Worm (Caenorhabditis elegans) whole organism, L4 larva: ENCODE data around the gene elc-1.
"Not testable (repeated sequence)": the region's sequence is repeated elsewhere in the genome, so short reads cannot be mapped to it uniquely, and the experiment has no call there.

ENCODE experiments used
- Y105C5A.15 ChIP-seq: fragments of 200-800 bp; sonication (Bioruptor generic); IDR thresholded peaks from 2 replicates; pipeline ENCODE4 v1.3.6; 2022; ENCODE audit warnings: missing genetic modification characterization, missing compliant biosample characterization
- Y48G9A.11 ChIP-seq: fragments of 200-800 bp; sonication (Bioruptor generic); IDR thresholded peaks from 2 replicates; pipeline ENCODE4 v1.3.6; 2022; ENCODE audit warnings: missing genetic modification reagents, missing genetic modification characterization, missing compliant biosample characterization
- Y75B8A.6 ChIP-seq: fragments of 200-800 bp; sonication (Bioruptor generic); IDR thresholded peaks from 2 replicates; pipeline ENCODE4 v1.3.6; 2022; ENCODE audit warnings: missing genetic modification reagents, missing genetic modification characterization, missing compliant biosample characterization
- ZK546.5 ChIP-seq, 2 experiments: sonication (generic microtip); optimal IDR thresholded peaks; 2 replicates each; lab custom pipeline; 2017; ENCODE audit warnings: missing biosample characterization in 2 of 2, missing genetic modification characterization in 2 of 2
- aha-1 ChIP-seq: fragments of 150-350 bp; peaks from one replicate; lab custom pipeline; 2014; ENCODE audit warnings: missing biosample characterization, missing genetic modification characterization
- ceh-20 ChIP-seq: fragments of 200-800 bp; sonication (Bioruptor generic); IDR thresholded peaks from 2 replicates; pipeline ENCODE4 v1.3.6; 2022; ENCODE audit warnings: missing genetic modification reagents, missing genetic modification characterization, missing compliant biosample characterization
- ceh-32 ChIP-seq: sonication (generic microtip); optimal IDR thresholded peaks from 2 replicates; lab custom pipeline; 2016; ENCODE audit warnings: mild to moderate bottlenecking, missing genetic modification characterization, missing compliant biosample characterization; ENCODE audit not compliant: poor library complexity
- cey-2 ChIP-seq: sonication (generic microtip); optimal IDR thresholded peaks from 3 replicates; lab custom pipeline; 2017; ENCODE audit warnings: missing genetic modification characterization, mild to moderate bottlenecking, missing compliant biosample characterization, antibody characterized with exemption, borderline replicate concordance; ENCODE audit not compliant: insufficient read depth
- daf-16 ChIP-seq, 3 experiments: sonication (generic microtip); optimal IDR thresholded peaks; 2 replicates each; lab custom pipeline; 2016 to 2017; ENCODE audit warnings: missing genetic modification characterization in 3 of 3, missing genetic modification reagents in 3 of 3, mild to moderate bottlenecking in 2 of 3, missing compliant biosample characterization in 2 of 3, missing biosample characterization in 1 of 3, moderate library complexity in 1 of 3
- daf-8 ChIP-seq: fragments of 200-800 bp; sonication (Bioruptor generic); IDR thresholded peaks from 2 replicates; pipeline ENCODE4 v1.3.6; 2022; ENCODE audit warnings: missing genetic modification characterization, missing compliant biosample characterization
- dmd-6 ChIP-seq: fragments of 200-800 bp; sonication (Bioruptor generic); IDR thresholded peaks from 2 replicates; pipeline ENCODE4 v1.3.6; 2022; ENCODE audit warnings: missing genetic modification reagents, missing genetic modification characterization, missing compliant biosample characterization
- dmd-8 ChIP-seq: fragments of 200-800 bp; sonication (Bioruptor generic); IDR thresholded peaks from 2 replicates; pipeline ENCODE4 v1.3.6; 2022; ENCODE audit warnings: missing genetic modification characterization, missing compliant biosample characterization
- dmd-9 ChIP-seq: fragments of 200-800 bp; sonication (Bioruptor generic); IDR thresholded peaks from 2 replicates; pipeline ENCODE4 v1.3.6; 2022; ENCODE audit warnings: missing genetic modification reagents, missing genetic modification characterization, missing compliant biosample characterization
- dpl-1 ChIP-seq: fragments of 150-350 bp; optimal IDR thresholded peaks from 2 replicates; lab custom pipeline; 2014; ENCODE audit warnings: missing biosample characterization, missing genetic modification reagents, missing genetic modification characterization
- dve-1 ChIP-seq: sonication (generic microtip); optimal IDR thresholded peaks from 2 replicates; lab custom pipeline; 2017; ENCODE audit warnings: antibody characterized with exemption, mild to moderate bottlenecking, missing genetic modification characterization, missing compliant biosample characterization; ENCODE audit not compliant: insufficient read depth
- egl-43 ChIP-seq: fragments of 200-800 bp; sonication (Bioruptor generic); IDR thresholded peaks from 2 replicates; pipeline ENCODE4 v1.3.6; 2022; ENCODE audit warnings: missing genetic modification reagents, missing genetic modification characterization, missing compliant biosample characterization
- gei-8 ChIP-seq: fragments of 200-800 bp; sonication (Bioruptor generic); optimal IDR thresholded peaks from 2 replicates; lab custom pipeline; 2018; ENCODE audit warnings: mild to moderate bottlenecking, missing genetic modification characterization, missing compliant biosample characterization
- hlh-11 ChIP-seq: fragments of 200-800 bp; sonication (Bioruptor generic); optimal IDR thresholded peaks from 2 replicates; lab custom pipeline; 2018; ENCODE audit warnings: mild to moderate bottlenecking, missing genetic modification characterization, missing compliant biosample characterization
- lin-29 ChIP-seq: fragments of 200-800 bp; sonication (Bioruptor generic); IDR thresholded peaks from 2 replicates; pipeline ENCODE4 v1.3.6; 2022; ENCODE audit warnings: missing genetic modification reagents, missing genetic modification characterization, missing compliant biosample characterization
- lin-39 ChIP-seq: fragments of 150-350 bp; optimal IDR thresholded peaks from 2 replicates; lab custom pipeline; 2014; ENCODE audit warnings: missing biosample characterization, missing genetic modification reagents, missing genetic modification characterization
- lsy-2 ChIP-seq, 2 experiments: fragments of 150-350 bp in 1 of 2; sonication (generic microtip) in 1 of 2; optimal IDR thresholded peaks; 2 replicates each; lab custom pipeline; 2014 to 2017; ENCODE audit warnings: missing biosample characterization in 2 of 2, missing genetic modification characterization in 2 of 2
- madf-9 ChIP-seq: fragments of 200-800 bp; sonication (Bioruptor generic); conservative IDR thresholded peaks from 2 replicates; pipeline ENCODE4 v1.3.6; 2022; ENCODE audit warnings: missing genetic modification reagents, missing genetic modification characterization, missing compliant biosample characterization
- mdt-29 ChIP-seq: fragments of 200-800 bp; sonication (Bioruptor generic); IDR thresholded peaks from 2 replicates; pipeline ENCODE4 v1.3.6; 2022; ENCODE audit warnings: missing genetic modification reagents, missing genetic modification characterization, missing compliant biosample characterization
- mep-1 ChIP-seq: fragments of 150-350 bp; sonication (generic microtip); optimal IDR thresholded peaks from 3 replicates; lab custom pipeline; 2014; ENCODE audit warnings: missing biosample characterization, missing genetic modification characterization
- mxl-2 ChIP-seq: fragments of 200-800 bp; sonication (Bioruptor generic); conservative IDR thresholded peaks from 2 replicates; pipeline ENCODE4 v1.3.6; 2022; ENCODE audit warnings: missing genetic modification reagents, missing genetic modification characterization, missing compliant biosample characterization
- mxl-3 ChIP-seq: fragments of 200-800 bp; sonication (Bioruptor generic); optimal IDR thresholded peaks from 2 replicates; lab custom pipeline; 2018; ENCODE audit warnings: mild to moderate bottlenecking, missing genetic modification characterization, missing compliant biosample characterization
- nhr-28 ChIP-seq: fragments of 150-350 bp; optimal IDR thresholded peaks from 2 replicates; lab custom pipeline; 2014; ENCODE audit warnings: missing biosample characterization, missing genetic modification characterization
- nhr-41 ChIP-seq: fragments of 200-800 bp; sonication (Bioruptor generic); IDR thresholded peaks from 2 replicates; pipeline ENCODE4 v1.3.6; 2022; ENCODE audit warnings: missing genetic modification reagents, missing genetic modification characterization, missing compliant biosample characterization
- nhr-6 ChIP-seq: fragments of 150-350 bp; optimal IDR thresholded peaks from 2 replicates; lab custom pipeline; 2014; ENCODE audit warnings: missing biosample characterization, missing genetic modification characterization
- nhr-76 ChIP-seq: fragments of 150-350 bp; optimal IDR thresholded peaks from 2 replicates; lab custom pipeline; 2014; ENCODE audit warnings: missing biosample characterization, missing genetic modification characterization
- nhr-77 ChIP-seq: fragments of 150-350 bp; optimal IDR thresholded peaks from 2 replicates; lab custom pipeline; 2014; ENCODE audit warnings: missing biosample characterization, missing genetic modification characterization
- pqm-1 ChIP-seq: sonication (generic microtip); optimal IDR thresholded peaks from 2 replicates; lab custom pipeline; 2017; ENCODE audit warnings: missing biosample characterization, missing genetic modification characterization
- set-16 ChIP-seq: fragments of 200-800 bp; sonication (Bioruptor generic); IDR thresholded peaks from 2 replicates; pipeline ENCODE4 v1.3.6; 2022; ENCODE audit warnings: missing genetic modification reagents, missing genetic modification characterization, missing compliant biosample characterization
- snpc-1.2 ChIP-seq: fragments of 200-800 bp; sonication (Bioruptor generic); IDR thresholded peaks from 2 replicates; pipeline ENCODE4 v1.3.6; 2022; ENCODE audit warnings: missing genetic modification reagents, missing genetic modification characterization, missing compliant biosample characterization
- spr-3 ChIP-seq: fragments of 200-800 bp; sonication (Bioruptor generic); optimal IDR thresholded peaks from 2 replicates; lab custom pipeline; 2018; ENCODE audit warnings: mild to moderate bottlenecking, missing genetic modification characterization, missing compliant biosample characterization
- zip-11 ChIP-seq: fragments of 200-800 bp; sonication (Bioruptor generic); IDR thresholded peaks from 2 replicates; pipeline ENCODE4 v1.3.6; 2022; ENCODE audit warnings: missing genetic modification characterization, missing compliant biosample characterization

Gene elc-1

ce11 chrIII:1384092-1384491, 32.9 kb downstream of the elc-1 start, which contains the start of the genes fbxa-138 and Y82E9BR.5:
Gene fbxa-138, minus strand, starts transcription at chrIII:1384252.
Gene Y82E9BR.5, plus strand, starts transcription at chrIII:1384370.
- TF ChIP-seq dpl-1 (GFP tag; lab: Kevin White, UChicago) (no peak), ceh-20 (no peak), nhr-76 (tag; lab: Kevin White, UChicago) (no peak), dmd-8 (no peak), zip-11 (GFP tag; lab: Robert Waterston, UW) (no peak), nhr-28 (peak; percentile 94), Y48G9A.11 (GFP tag; lab: Robert Waterston, UW) (no peak), pqm-1 (tag; lab: Kevin White, UChicago) (peak; percentile 88), nhr-77 (tag; lab: Kevin White, UChicago) (peak; percentile 32), mep-1 (tag; lab: Kevin White, UChicago) (no peak), mxl-2 (GFP tag; lab: Robert Waterston, UW) (no peak), mxl-3 (GFP tag; lab: Kevin White, UChicago) (no peak), daf-16 (GFP tag; optimal IDR thresholded peaks at IDR 0.05; lab: Kevin White, UChicago) (no peak), daf-16 (tag; optimal IDR thresholded peaks at IDR 0.05; lab: Kevin White, UChicago) (peak; percentile 43), hlh-11 (tag; lab: Kevin White, UChicago) (peak; percentile 49), Y75B8A.6 (GFP tag; lab: Robert Waterston, UW) (no peak), gei-8 (no peak), mdt-29 (GFP tag; lab: Robert Waterston, UW) (no peak), spr-3 (GFP tag; lab: Kevin White, UChicago) (no peak), dmd-6 (GFP tag; lab: Robert Waterston, UW) (peak; percentile 80)
- TF ChIP-seq, all 104 proteins: peak for 6

- no peak for TF ChIP-seq nhr-41
- peak; percentile 90 for TF ChIP-seq aha-1 (tag; lab: Kevin White, UChicago)
Observed at ce11 chrIII:1383483-1383882, 33.5 kb downstream of the elc-1 start.

- TF ChIP-seq daf-16 (GFP tag; optimal IDR thresholded peaks at IDR 0.05; lab: Kevin White, UChicago) (no peak), daf-16 (tag; optimal IDR thresholded peaks at IDR 0.05; lab: Kevin White, UChicago) (no peak), set-16 (GFP tag; lab: Robert Waterston, UW) (no peak), dmd-6 (GFP tag; lab: Robert Waterston, UW) (no peak), cey-2 (tag; lab: Kevin White, UChicago) (no peak), lsy-2 (tag; optimal IDR thresholded peaks at IDR 0.05; lab: Kevin White, UChicago) (no peak), Y48G9A.11 (GFP tag; lab: Robert Waterston, UW) (no peak), dmd-9 (GFP tag; lab: Robert Waterston, UW) (no peak), dve-1 (no peak), ceh-32 (no peak), lin-29 (GFP tag; lab: Robert Waterston, UW) (no peak), mxl-3 (GFP tag; lab: Kevin White, UChicago) (no peak), ZK546.5 (tag; optimal IDR thresholded peaks at IDR 0.05; lab: Kevin White, UChicago) (no peak), egl-43 (no peak), Y105C5A.15 (GFP tag; lab: Robert Waterston, UW) (no peak), nhr-6 (tag; lab: Kevin White, UChicago) (no peak), lin-39 (tag; lab: Kevin White, UChicago) (no peak)
- TF ChIP-seq, all 104 proteins: peak for 0
Observed at ce11 chrIII:1380535-1381274, 36.3 kb downstream of the elc-1 start, which contains the start of the genes pals-21 and Y82E9BR.6. Gene pals-21, minus strand, starts transcription at chrIII:1380635. Gene Y82E9BR.6, plus strand, starts transcription at chrIII:1381224.

- TF ChIP-seq snpc-1.2 (GFP tag; lab: Robert Waterston, UW); daf-8 (GFP tag; lab: Robert Waterston, UW); madf-9: not testable (repeated sequence)
Observed at ce11 chrIII:1377903-1378302, 39.1 kb downstream of the elc-1 start, which contains the start of gene pals-40. Gene pals-40, minus strand, starts transcription at chrIII:1378003.
